Worm (Caenorhabditis elegans) whole organism, young adult: ENCODE measurements around the gene ugt-52.

Experiments used
- B0035.1 ChIP-seq: sonication (generic microtip); optimal IDR thresholded peaks from 2 replicates; lab custom pipeline; 2016; ENCODE audit warnings: missing genetic modification characterization, mild to moderate bottlenecking, missing compliant biosample characterization, missing genotype, missing genetic modification reagents
- B0336.3 ChIP-seq: fragments of 200-800 bp; sonication (Bioruptor generic); IDR thresholded peaks from 2 replicates; pipeline ENCODE4 v1.3.6; 2022; ENCODE audit warnings: missing genetic modification characterization, missing compliant biosample characterization
- F10E7.11 ChIP-seq: sonication (generic microtip); optimal IDR thresholded peaks from 2 replicates; lab custom pipeline; 2017; ENCODE audit warnings: mild to moderate bottlenecking, missing genetic modification characterization, moderate library complexity, missing compliant biosample characterization
- F22D6.2 ChIP-seq: sonication (generic microtip); optimal IDR thresholded peaks from 2 replicates; lab custom pipeline; 2016; ENCODE audit warnings: mild to moderate bottlenecking, missing genetic modification characterization, missing compliant biosample characterization
- F55B11.4 ChIP-seq: sonication (generic microtip); optimal IDR thresholded peaks from 2 replicates; lab custom pipeline; 2016; ENCODE audit warnings: missing compliant biosample characterization, missing genetic modification characterization, borderline replicate concordance; ENCODE audit not compliant: insufficient read depth
- K12H6.12 ChIP-seq: fragments of 200-800 bp; sonication (Bioruptor generic); optimal IDR thresholded peaks from 2 replicates; lab custom pipeline; 2018; ENCODE audit warnings: mild to moderate bottlenecking, missing genetic modification characterization, missing compliant biosample characterization
- Y53F4B.3 ChIP-seq: fragments of 200-800 bp; sonication (Bioruptor generic); IDR thresholded peaks from 2 replicates; pipeline ENCODE4 v1.3.6; 2022; ENCODE audit warnings: missing genetic modification reagents, missing genetic modification characterization, missing compliant biosample characterization
- Y56A3A.18 ChIP-seq: fragments of 200-800 bp; sonication (Bioruptor generic); IDR thresholded peaks from 2 replicates; pipeline ENCODE4 v1.3.6; 2022; ENCODE audit warnings: missing genetic modification reagents, missing genetic modification characterization, missing compliant biosample characterization
- akir-1 ChIP-seq: fragments of 200-800 bp; sonication (Bioruptor generic); optimal IDR thresholded peaks from 2 replicates; lab custom pipeline; 2018; ENCODE audit warnings: mild to moderate bottlenecking, missing genetic modification characterization, moderate library complexity, missing compliant biosample characterization
- ama-1 ChIP-seq, 3 experiments: fragments of 150-350 bp in 1 of 3; sonication (generic microtip) in 2 of 3; optimal IDR thresholded peaks; 2 replicates each; lab custom pipeline; 2014 to 2018; ENCODE audit warnings: missing biosample characterization in 2 of 3, missing genetic modification characterization in 2 of 3, missing genetic modification reagents in 2 of 3
- aptf-2 ChIP-seq: fragments of 200-800 bp; sonication (Bioruptor generic); conservative IDR thresholded peaks from 2 replicates; pipeline ENCODE4 v1.3.6; 2022; ENCODE audit warnings: missing genetic modification reagents, missing genetic modification characterization, missing compliant biosample characterization
- aptf-3 ChIP-seq: fragments of 200-800 bp; sonication (Bioruptor generic); IDR thresholded peaks from 2 replicates; pipeline ENCODE4 v1.3.6; 2022; ENCODE audit warnings: missing genetic modification characterization, missing compliant biosample characterization
- cebp-2 ChIP-seq: fragments of 200-800 bp; sonication (Bioruptor generic); IDR thresholded peaks from 2 replicates; pipeline ENCODE4 v1.3.6; 2022; ENCODE audit warnings: missing genetic modification characterization, missing compliant biosample characterization
- ceh-58 ChIP-seq: fragments of 200-800 bp; sonication (Bioruptor generic); IDR thresholded peaks from 2 replicates; pipeline ENCODE4 v1.3.6; 2022; ENCODE audit warnings: missing genetic modification characterization, missing compliant biosample characterization
- egrh-3 ChIP-seq: fragments of 200-800 bp; sonication (Bioruptor generic); IDR thresholded peaks from 2 replicates; pipeline ENCODE4 v1.3.6; 2022; ENCODE audit warnings: missing genetic modification reagents, missing genetic modification characterization, missing compliant biosample characterization
- gei-17 ChIP-seq: fragments of 200-800 bp; sonication (Bioruptor generic); optimal IDR thresholded peaks from 2 replicates; lab custom pipeline; 2018; ENCODE audit warnings: mild to moderate bottlenecking, missing genetic modification characterization, missing compliant biosample characterization
- him-1 ChIP-seq: sonication (generic microtip); optimal IDR thresholded peaks from 2 replicates; lab custom pipeline; 2016; ENCODE audit warnings: missing genotype, missing genetic modification reagents, missing genetic modification characterization, missing compliant biosample characterization
- hlh-12 ChIP-seq: sonication (generic microtip); optimal IDR thresholded peaks from 2 replicates; lab custom pipeline; 2016; ENCODE audit warnings: missing genetic modification characterization, missing compliant biosample characterization
- lag-1 ChIP-seq: fragments of 200-800 bp; sonication (Bioruptor generic); IDR thresholded peaks from 2 replicates; pipeline ENCODE4 v1.3.6; 2022; ENCODE audit warnings: missing genetic modification reagents, missing genetic modification characterization, missing compliant biosample characterization
- lin-35 ChIP-seq, 3 experiments: fragments of 150-350 bp in 2 of 3; sonication (generic microtip) in 1 of 3; optimal IDR thresholded peaks; 2 replicates each; lab custom pipeline; 2014 to 2018; ENCODE audit warnings: missing biosample characterization in 3 of 3, missing genetic modification characterization in 3 of 3, missing genetic modification reagents in 3 of 3
- lin-40 ChIP-seq: sonication (generic microtip); optimal IDR thresholded peaks from 2 replicates; lab custom pipeline; 2016; ENCODE audit warnings: missing genetic modification characterization, mild to moderate bottlenecking, missing compliant biosample characterization, missing genotype, missing genetic modification reagents
- lsy-27 ChIP-seq: sonication (generic microtip); optimal IDR thresholded peaks from 2 replicates; lab custom pipeline; 2017; ENCODE audit warnings: missing genetic modification characterization, mild to moderate bottlenecking, missing compliant biosample characterization, antibody characterized with exemption, missing genotype, borderline replicate concordance; ENCODE audit not compliant: insufficient read depth
- madf-3 ChIP-seq: fragments of 200-800 bp; sonication (Bioruptor generic); IDR thresholded peaks from 2 replicates; pipeline ENCODE4 v1.3.6; 2022; ENCODE audit warnings: missing genetic modification reagents, missing genetic modification characterization, missing compliant biosample characterization
- mcd-1 ChIP-seq: fragments of 200-800 bp; sonication (Bioruptor generic); IDR thresholded peaks from 2 replicates; pipeline ENCODE4 v1.3.6; 2022; ENCODE audit warnings: missing genetic modification reagents, missing genetic modification characterization, missing compliant biosample characterization
- mel-28 ChIP-seq: sonication (generic microtip); optimal IDR thresholded peaks from 2 replicates; lab custom pipeline; 2016; ENCODE audit warnings: borderline replicate concordance, mild to moderate bottlenecking, missing genetic modification characterization, missing compliant biosample characterization
- nfya-1 ChIP-seq: sonication (generic microtip); optimal IDR thresholded peaks from 2 replicates; lab custom pipeline; 2017; ENCODE audit warnings: antibody characterized with exemption, missing compliant biosample characterization, missing genetic modification characterization, borderline replicate concordance; ENCODE audit not compliant: insufficient read depth
- nhr-120 ChIP-seq: fragments of 200-800 bp; sonication (Bioruptor generic); IDR thresholded peaks from 2 replicates; pipeline ENCODE4 v1.3.6; 2022; ENCODE audit warnings: missing genetic modification characterization, missing compliant biosample characterization
- nhr-90 ChIP-seq: sonication (generic microtip); optimal IDR thresholded peaks from 2 replicates; lab custom pipeline; 2016; ENCODE audit warnings: missing genotype, mild to moderate bottlenecking, missing genetic modification characterization, missing compliant biosample characterization
- pbrm-1 ChIP-seq: fragments of 200-800 bp; sonication (Bioruptor generic); IDR thresholded peaks from 2 replicates; pipeline ENCODE4 v1.3.6; 2022; ENCODE audit warnings: missing genetic modification reagents, missing genetic modification characterization, missing compliant biosample characterization
- pha-4 ChIP-seq: fragments of 150-350 bp; sonication (generic microtip); optimal IDR thresholded peaks from 2 replicates; lab custom pipeline; 2014; ENCODE audit warnings: missing biosample characterization, missing genetic modification reagents, missing genetic modification characterization
- repo-1 ChIP-seq: sonication (generic microtip); optimal IDR thresholded peaks from 2 replicates; lab custom pipeline; 2017; ENCODE audit warnings: mild to moderate bottlenecking, missing genetic modification characterization, missing compliant biosample characterization
- somi-1 ChIP-seq: fragments of 200-800 bp; sonication (Bioruptor generic); optimal IDR thresholded peaks from 2 replicates; lab custom pipeline; 2018; ENCODE audit warnings: mild to moderate bottlenecking, missing genetic modification characterization, missing compliant biosample characterization
- tbp1 ChIP-seq: fragments of 200-800 bp; sonication (Bioruptor generic); optimal IDR thresholded peaks from 2 replicates; lab custom pipeline; 2018; ENCODE audit warnings: mild to moderate bottlenecking, missing genetic modification characterization, missing compliant biosample characterization
- zfh-2 ChIP-seq: fragments of 200-800 bp; sonication (Bioruptor generic); conservative IDR thresholded peaks from 2 replicates; pipeline ENCODE4 v1.3.6; 2022; ENCODE audit warnings: missing genetic modification reagents, missing genetic modification characterization, missing compliant biosample characterization
- ztf-25 ChIP-seq: fragments of 200-800 bp; sonication (Bioruptor generic); IDR thresholded peaks from 2 replicates; pipeline ENCODE4 v1.3.6; 2022; ENCODE audit warnings: missing genetic modification reagents, missing genetic modification characterization, missing compliant biosample characterization
- ztf-28 ChIP-seq: fragments of 200-800 bp; sonication (Bioruptor generic); IDR thresholded peaks from 2 replicates; pipeline ENCODE4 v1.3.6; 2022; ENCODE audit warnings: missing genetic modification reagents, missing genetic modification characterization, missing compliant biosample characterization

ugt-52 gene

ce11 chrIV:757548-757947 lies 21.0 kb upstream of the ugt-52 start:
- TF ChIP-seq somi-1 (GFP tag; lab: Kevin White, UChicago) (no peak), F55B11.4 (tag; lab: Kevin White, UChicago) (no peak), him-1 (tag; lab: Kevin White, UChicago) (no peak), ztf-25 (GFP tag; lab: Robert Waterston, UW) (no peak), hlh-12 (tag; lab: Kevin White, UChicago) (no peak), ztf-28 (GFP tag; lab: Robert Waterston, UW) (no peak), pha-4 (tag; lab: Kevin White, UChicago) (no peak), Y53F4B.3 (GFP tag; lab: Robert Waterston, UW) (no peak), mcd-1 (GFP tag; lab: Robert Waterston, UW) (no peak), gei-17 (GFP tag; lab: Kevin White, UChicago) (no peak), cebp-2 (no peak)

- TF ChIP-seq Y56A3A.18: no peak
- TF ChIP-seq nhr-90 (tag; lab: Kevin White, UChicago): no peak
- TF ChIP-seq akir-1: no peak
- no peak for TF ChIP-seq lsy-27 (tag; lab: Kevin White, UChicago)
- no peak for TF ChIP-seq B0336.3
- TF ChIP-seq F22D6.2 (tag; lab: Kevin White, UChicago): no peak
- no peak for TF ChIP-seq tbp1
- no peak for TF ChIP-seq mel-28 (tag; lab: Kevin White, UChicago)
- no peak for TF ChIP-seq madf-3 (GFP tag; lab: Robert Waterston, UW)
- no peak for TF ChIP-seq aptf-3 (GFP tag; lab: Robert Waterston, UW)
- no peak for TF ChIP-seq K12H6.12 (tag; lab: Kevin White, UChicago)
Observed at ce11 chrIV:760267-760666, 18.3 kb upstream of the ugt-52 start, which contains the start of gene gst-40. TSS of gene gst-40 (plus strand) at chrIV:760502.

DNA sequence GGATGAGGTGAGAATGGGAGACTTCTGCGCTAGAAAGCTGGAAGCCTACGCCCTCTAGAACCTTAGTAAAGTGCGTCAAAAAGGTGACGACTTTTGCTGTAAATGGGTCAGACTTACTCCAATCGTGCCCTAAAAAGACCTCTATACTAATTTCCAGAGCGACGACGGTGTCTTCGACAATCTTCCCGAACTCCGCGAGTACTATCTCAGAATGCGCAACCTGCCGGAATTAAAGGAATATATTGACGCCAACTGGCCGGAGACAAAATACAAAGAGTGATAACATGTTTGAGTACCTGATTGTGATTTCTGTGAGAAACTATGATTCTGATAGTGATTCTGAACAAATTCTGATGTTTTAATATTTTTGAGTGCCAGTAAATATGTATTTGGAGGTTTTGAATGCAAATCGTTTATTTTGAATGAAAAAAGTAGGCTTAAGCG lies 16.5 kb upstream of the ugt-52 start:
- TF ChIP-seq lag-1 (GFP tag; lab: Robert Waterston, UW) (no peak), ama-1 (optimal IDR thresholded peaks at IDR 0.05; lab: Kevin White, UChicago) (peak; percentile 87), ama-1 (GFP tag; optimal IDR thresholded peaks at IDR 0.05; lab: Kevin White, UChicago) (no peak), B0035.1 (tag; lab: Kevin White, UChicago) (peak; percentile 7)

ce11 chrIV:762486-763376 lies 15.9 kb upstream of the ugt-52 start:
- no peak for TF ChIP-seq nfya-1 (tag; lab: Kevin White, UChicago)
- TF ChIP-seq mcd-1 (GFP tag; lab: Robert Waterston, UW): peak; percentile 23; the same call in 1 of the 2 replicates
- no peak for TF ChIP-seq lin-40 (tag; lab: Kevin White, UChicago)
- no peak for TF ChIP-seq pbrm-1
- peak; percentile 83 for TF ChIP-seq zfh-2 (GFP tag; lab: Robert Waterston, UW)
- TF ChIP-seq egrh-3 (GFP tag; lab: Robert Waterston, UW): peak; percentile 92
- TF ChIP-seq ceh-58: no peak
- TF ChIP-seq repo-1 (tag; lab: Kevin White, UChicago): peak; percentile 31
- no peak for TF ChIP-seq F10E7.11
- TF ChIP-seq aptf-2: 0 out of 2 replicates have a peak, but pooled peaks have one; percentile 20
- peak; percentile 66; the same call in 1 of the 2 replicates for TF ChIP-seq nhr-120 (GFP tag; lab: Robert Waterston, UW)
- TF ChIP-seq lin-35 (GFP tag; optimal IDR thresholded peaks at IDR 0.05; lab: Kevin White, UChicago): no peak
